Fruit fly (Drosophila melanogaster) whole organism, adult: ENCODE results near the gene CG3009.

Experiments
- CG11617 ChIP-seq: fragments of 200-800 bp; sonication (Bioruptor generic); optimal IDR thresholded peaks from 2 replicates; lab custom pipeline; 2017; ENCODE audit warnings: mild to moderate bottlenecking, missing biosample characterization, missing genetic modification reagents, missing genetic modification characterization
- CG12768 ChIP-seq: fragments of 200-800 bp; sonication (Bioruptor generic); optimal IDR thresholded peaks from 2 replicates; lab custom pipeline; 2017; ENCODE audit warnings: missing biosample characterization, missing genetic modification characterization, mild to moderate bottlenecking, moderate library complexity, missing genetic modification reagents
- CG14711 ChIP-seq: fragments of 200-800 bp; sonication (Bioruptor generic); optimal IDR thresholded peaks from 2 replicates; lab custom pipeline; 2018; ENCODE audit warnings: missing biosample characterization, mild to moderate bottlenecking, missing genetic modification characterization, moderate library complexity
- CG1620 ChIP-seq: fragments of 200-800 bp; sonication (Bioruptor generic); optimal IDR thresholded peaks from 2 replicates; lab custom pipeline; 2016; ENCODE audit warnings: missing biosample characterization, missing genetic modification characterization
- CG33017 ChIP-seq: fragments of 200-800 bp; sonication (Bioruptor generic); optimal IDR thresholded peaks from 2 replicates; lab custom pipeline; 2018; ENCODE audit warnings: missing biosample characterization, mild to moderate bottlenecking, missing genetic modification characterization, moderate library complexity
- CG5204 ChIP-seq: fragments of 200-800 bp; sonication (Bioruptor generic); optimal IDR thresholded peaks from 2 replicates; lab custom pipeline; 2016; ENCODE audit warnings: missing biosample characterization, missing genetic modification characterization
- CG7045 ChIP-seq: fragments of 200-800 bp; sonication (Bioruptor generic); optimal IDR thresholded peaks from 2 replicates; lab custom pipeline; 2017; ENCODE audit warnings: missing biosample characterization, mild to moderate bottlenecking, missing genetic modification characterization
- CG7101 ChIP-seq: fragments of 200-800 bp; sonication (Bioruptor generic); optimal IDR thresholded peaks from 2 replicates; lab custom pipeline; 2018; ENCODE audit warnings: missing biosample characterization, mild to moderate bottlenecking, missing genetic modification characterization, moderate library complexity
- Clk ChIP-seq: fragments of 200-800 bp; sonication (Bioruptor generic); optimal IDR thresholded peaks from 2 replicates; lab custom pipeline; 2017; ENCODE audit warnings: missing biosample characterization, missing genetic modification characterization
- Crg-1 ChIP-seq: fragments of 200-800 bp; sonication (Bioruptor generic); optimal IDR thresholded peaks from 2 replicates; lab custom pipeline; 2016; ENCODE audit warnings: missing biosample characterization, missing genetic modification characterization
- Hr96 ChIP-seq: fragments of 200-800 bp; sonication (Bioruptor generic); optimal IDR thresholded peaks from 2 replicates; lab custom pipeline; 2016; ENCODE audit warnings: missing biosample characterization, missing genetic modification characterization
- Mnt ChIP-seq: fragments of 200-800 bp; sonication (Bioruptor generic); optimal IDR thresholded peaks from 2 replicates; lab custom pipeline; 2016; ENCODE audit warnings: missing biosample characterization, mild to moderate bottlenecking, missing genetic modification characterization
- bab1 ChIP-seq: fragments of 200-800 bp; sonication (Bioruptor generic); optimal IDR thresholded peaks from 3 replicates; lab custom pipeline; 2019; ENCODE audit warnings: missing biosample characterization, mild to moderate bottlenecking, missing genetic modification characterization, moderate library complexity
- cic ChIP-seq: fragments of 200-800 bp; sonication (Bioruptor generic); optimal IDR thresholded peaks from 2 replicates; lab custom pipeline; 2017; ENCODE audit warnings: missing biosample characterization, mild to moderate bottlenecking, missing genetic modification characterization, moderate library complexity
- cnc ChIP-seq, 2 experiments: fragments of >200 bp; optimal IDR thresholded peaks; 2 replicates each; lab custom pipeline; 2017
- kay ChIP-seq: fragments of 200-800 bp; sonication (Bioruptor generic); peaks from one replicate; lab custom pipeline; 2016; ENCODE audit warnings: missing biosample characterization, missing genetic modification characterization, borderline replicate concordance
- ovo ChIP-seq: fragments of 200-800 bp; sonication (Bioruptor generic); optimal IDR thresholded peaks from 2 replicates; lab custom pipeline; 2016; ENCODE audit warnings: missing biosample characterization, missing genetic modification characterization
- pad ChIP-seq: fragments of 200-800 bp; sonication (Bioruptor generic); optimal IDR thresholded peaks from 3 replicates; lab custom pipeline; 2017; ENCODE audit warnings: missing biosample characterization, missing genetic modification characterization, mild to moderate bottlenecking, moderate library complexity, missing genetic modification reagents
- tj ChIP-seq: fragments of 200-800 bp; sonication (Bioruptor generic); optimal IDR thresholded peaks from 3 replicates; lab custom pipeline; 2017; ENCODE audit warnings: missing biosample characterization, mild to moderate bottlenecking, missing genetic modification characterization, moderate library complexity
- toe ChIP-seq: fragments of 200-800 bp; sonication (Bioruptor generic); optimal IDR thresholded peaks from 2 replicates; lab custom pipeline; 2016; ENCODE audit warnings: missing biosample characterization, missing genetic modification characterization

Gene CG3009

dm6 chrX:4666650-4667360 is at the start of gene CG3009:
Gene CG3009 (minus strand): TSS chrX:4666700.
- peak; percentile 96 for TF ChIP-seq Hr96 (GFP tag; lab: Kevin White, UChicago)
- peak; percentile 89 for TF ChIP-seq Mnt
- peak; percentile 93 for TF ChIP-seq CG12768 (GFP tag; lab: Kevin White, UChicago)
- peak; percentile 86 for TF ChIP-seq Clk
- peak; percentile 78 for TF ChIP-seq Crg-1 (GFP tag; lab: Kevin White, UChicago)
- TF ChIP-seq CG5204 (GFP tag; lab: Kevin White, UChicago): peak; percentile 86
- TF ChIP-seq bab1: peak; percentile 95
- TF ChIP-seq CG11617 (GFP tag; lab: Kevin White, UChicago): peak; percentile 90
- no peak for TF ChIP-seq cnc (optimal IDR thresholded peaks at IDR 0.05; lab: Kevin White, UChicago)
- peak; percentile 92 for TF ChIP-seq CG7101 (tag; lab: Kevin White, UChicago)
- TF ChIP-seq toe (GFP tag; lab: Kevin White, UChicago): peak; percentile 79
- peak; percentile 80 for TF ChIP-seq pad (GFP tag; lab: Kevin White, UChicago)
- TF ChIP-seq CG33017 (tag; lab: Kevin White, UChicago): peak; percentile 83
- peak; percentile 86 for TF ChIP-seq CG14711 (tag; lab: Kevin White, UChicago)
- peak; percentile 19 for TF ChIP-seq cic (GFP tag; lab: Kevin White, UChicago)
- peak; percentile 60 for TF ChIP-seq kay
- peak; percentile 87 for TF ChIP-seq CG1620 (GFP tag; lab: Kevin White, UChicago)
- TF ChIP-seq ovo (GFP tag; lab: Kevin White, UChicago): peak; percentile 86
- peak; percentile 91 for TF ChIP-seq CG7045 (GFP tag; lab: Kevin White, UChicago)
- peak; percentile 77 for TF ChIP-seq tj (GFP tag; lab: Kevin White, UChicago)

- no peak for TF ChIP-seq Crg-1 (GFP tag; lab: Kevin White, UChicago)
- TF ChIP-seq CG7101 (tag; lab: Kevin White, UChicago): no peak
- peak; percentile 29 for TF ChIP-seq pad (GFP tag; lab: Kevin White, UChicago)
- peak; percentile 47 for TF ChIP-seq ovo (GFP tag; lab: Kevin White, UChicago)
- no peak for TF ChIP-seq Hr96 (GFP tag; lab: Kevin White, UChicago)
- no peak for TF ChIP-seq cnc (optimal IDR thresholded peaks at IDR 0.05; lab: Kevin White, UChicago)
Observed at dm6 chrX:4707237-4708066, 41.0 kb upstream of the CG3009 start, which contains the start of gene Proc-R. Gene Proc-R (plus strand): TSS chrX:4707916.

- TF ChIP-seq cic (GFP tag; lab: Kevin White, UChicago): no peak
- peak; percentile 67 for TF ChIP-seq kay
Observed at dm6 chrX:4705009-4705408, 38.5 kb upstream of the CG3009 start, which contains the start of gene CG7024. Gene CG7024 (plus strand): TSS chrX:4705309.

dm6 chrX:4702804-4703414 is 36.4 kb upstream of the CG3009 start:
- TF ChIP-seq Clk: no peak
- TF ChIP-seq tj (GFP tag; lab: Kevin White, UChicago): peak; percentile 44
- TF ChIP-seq CG7101 (tag; lab: Kevin White, UChicago): no peak
- TF ChIP-seq CG12768 (GFP tag; lab: Kevin White, UChicago): no peak
- TF ChIP-seq kay: no peak
- no peak for TF ChIP-seq CG5204 (GFP tag; lab: Kevin White, UChicago)
- TF ChIP-seq Mnt: peak; percentile 16
- no peak for TF ChIP-seq Crg-1 (GFP tag; lab: Kevin White, UChicago)
- no peak for TF ChIP-seq CG11617 (GFP tag; lab: Kevin White, UChicago)
- TF ChIP-seq ovo (GFP tag; lab: Kevin White, UChicago): no peak
- TF ChIP-seq pad (GFP tag; lab: Kevin White, UChicago): no peak
- no peak for TF ChIP-seq cic (GFP tag; lab: Kevin White, UChicago)
- no peak for TF ChIP-seq Hr96 (GFP tag; lab: Kevin White, UChicago)
- TF ChIP-seq bab1: peak; percentile 8
- no peak for TF ChIP-seq cnc (optimal IDR thresholded peaks at IDR 0.05; lab: Kevin White, UChicago)
- TF ChIP-seq CG1620 (GFP tag; lab: Kevin White, UChicago): no peak
- no peak for TF ChIP-seq CG14711 (tag; lab: Kevin White, UChicago)

- TF ChIP-seq cic (GFP tag; lab: Kevin White, UChicago): peak; percentile 59
- peak; percentile 31 for TF ChIP-seq Mnt
- TF ChIP-seq CG1620 (GFP tag; lab: Kevin White, UChicago): no peak
- TF ChIP-seq kay: peak; percentile 54
Observed at dm6 chrX:4702118-4702517, 35.6 kb upstream of the CG3009 start, which contains the start of gene Pdha. Gene Pdha (plus strand): TSS chrX:4702284.

dm6 chrX:4699775-4700174 is 33.3 kb upstream of the CG3009 start:
- TF ChIP-seq tj (GFP tag; lab: Kevin White, UChicago): no peak
- no peak for TF ChIP-seq CG1620 (GFP tag; lab: Kevin White, UChicago)
- no peak for TF ChIP-seq Mnt
- no peak for TF ChIP-seq CG7045 (GFP tag; lab: Kevin White, UChicago)
- TF ChIP-seq cic (GFP tag; lab: Kevin White, UChicago): no peak
- no peak for TF ChIP-seq CG12768 (GFP tag; lab: Kevin White, UChicago)
- TF ChIP-seq toe (GFP tag; lab: Kevin White, UChicago): no peak
